Worm (Caenorhabditis elegans) whole organism, early embryonic: ENCODE data around the gene sre-43.
"Not testable (repeated sequence)": the region's sequence is repeated elsewhere in the genome, so short reads cannot be mapped to it uniquely, and the experiment has no call there.

ENCODE experiments used
- B0310.2 ChIP-seq: sonication (generic microtip); optimal IDR thresholded peaks from 2 replicates; lab custom pipeline; 2016; ENCODE audit warnings: mild to moderate bottlenecking, missing genetic modification characterization, missing compliant biosample characterization
- F13C5.2 ChIP-seq: sonication (generic microtip); optimal IDR thresholded peaks from 2 replicates; lab custom pipeline; 2017; ENCODE audit warnings: mild to moderate bottlenecking, missing genetic modification characterization, inconsistent platforms, missing compliant biosample characterization
- aly-1 ChIP-seq: sonication (generic microtip); optimal IDR thresholded peaks from 2 replicates; lab custom pipeline; 2016; ENCODE audit warnings: missing genetic modification characterization, missing compliant biosample characterization
- ama-1 ChIP-seq: fragments of 150-350 bp; optimal IDR thresholded peaks from 2 replicates; lab custom pipeline; 2014
- ceh-13 ChIP-seq: fragments of 200-800 bp; sonication (Bioruptor generic); optimal IDR thresholded peaks from 2 replicates; lab custom pipeline; 2018; ENCODE audit warnings: mild to moderate bottlenecking, missing genetic modification characterization, missing compliant biosample characterization
- ceh-36 ChIP-seq: sonication (generic microtip); optimal IDR thresholded peaks from 2 replicates; lab custom pipeline; 2016; ENCODE audit warnings: missing genetic modification characterization, inconsistent platforms, missing compliant biosample characterization
- ets-7 ChIP-seq: sonication (generic microtip); optimal IDR thresholded peaks from 2 replicates; lab custom pipeline; 2016; ENCODE audit warnings: missing genotype, missing genetic modification characterization, missing compliant biosample characterization
- flt-1 ChIP-seq: fragments of 200-800 bp; sonication (Bioruptor generic); IDR thresholded peaks from 2 replicates; pipeline ENCODE4 v1.3.6; 2022; ENCODE audit warnings: missing genetic modification characterization, missing compliant biosample characterization
- hmbx-1 ChIP-seq: sonication (generic microtip); optimal IDR thresholded peaks from 2 replicates; lab custom pipeline; 2016; ENCODE audit warnings: mild to moderate bottlenecking, missing genetic modification characterization, missing compliant biosample characterization
- hmg-4 ChIP-seq: fragments of 200-800 bp; sonication (Bioruptor generic); optimal IDR thresholded peaks from 2 replicates; lab custom pipeline; 2018; ENCODE audit warnings: mild to moderate bottlenecking, missing genetic modification characterization, missing compliant biosample characterization
- hnd-1 ChIP-seq: sonication (generic microtip); optimal IDR thresholded peaks from 2 replicates; lab custom pipeline; 2016; ENCODE audit warnings: missing genetic modification characterization, missing compliant biosample characterization
- pes-1 ChIP-seq: fragments of 200-800 bp; sonication (Bioruptor generic); IDR thresholded peaks from 2 replicates; pipeline ENCODE4 v1.3.6; 2022; ENCODE audit warnings: missing genetic modification reagents, missing genetic modification characterization, missing compliant biosample characterization
- scrt-1 ChIP-seq: fragments of 200-800 bp; sonication (Bioruptor generic); IDR thresholded peaks from 2 replicates; pipeline ENCODE4 v1.3.6; 2022; ENCODE audit warnings: missing genetic modification characterization, missing compliant biosample characterization
- sea-1 ChIP-seq: fragments of 200-800 bp; sonication (Bioruptor generic); conservative IDR thresholded peaks from 2 replicates; pipeline ENCODE4 v1.3.6; 2022; ENCODE audit warnings: missing genetic modification characterization, missing compliant biosample characterization
- tbx-11 ChIP-seq: fragments of 200-800 bp; sonication (Bioruptor generic); IDR thresholded peaks from 2 replicates; pipeline ENCODE4 v1.3.6; 2022; ENCODE audit warnings: missing genetic modification characterization, missing compliant biosample characterization
- tbx-37 ChIP-seq: fragments of 200-800 bp; sonication (Bioruptor generic); conservative IDR thresholded peaks from 2 replicates; pipeline ENCODE4 v1.3.6; 2022; ENCODE audit warnings: missing genetic modification reagents, missing genetic modification characterization, missing compliant biosample characterization
- tra-4 ChIP-seq: sonication (generic microtip); optimal IDR thresholded peaks from 2 replicates; lab custom pipeline; 2017; ENCODE audit warnings: missing genetic modification characterization, missing compliant biosample characterization

sre-43 gene

ce11 chrII:14004770-14005169 lies 35.9 kb upstream of the sre-43 start:
- TF ChIP-seq flt-1 (GFP tag; lab: Robert Waterston, UW) = no peak
- no peak for TF ChIP-seq tbx-37 (GFP tag; lab: Robert Waterston, UW)
- TF ChIP-seq F13C5.2 (tag; lab: Kevin White, UChicago) = no peak
- TF ChIP-seq sea-1 (GFP tag; lab: Robert Waterston, UW) = no peak
- TF ChIP-seq hnd-1 (tag; lab: Kevin White, UChicago) = no peak
- TF ChIP-seq ama-1 (lab: Kevin White, UChicago) = no peak
- no peak for TF ChIP-seq hmbx-1
- no peak for TF ChIP-seq B0310.2 (tag; lab: Kevin White, UChicago)
- TF ChIP-seq pes-1 (GFP tag; lab: Robert Waterston, UW) = no peak
- no peak for TF ChIP-seq ets-7 (tag; lab: Kevin White, UChicago)
- no peak for TF ChIP-seq scrt-1 (GFP tag; lab: Robert Waterston, UW)
- TF ChIP-seq aly-1 (tag; lab: Kevin White, UChicago) = no peak
- no peak for TF ChIP-seq tra-4 (tag; lab: Kevin White, UChicago)
- no peak for TF ChIP-seq hmg-4 (GFP tag; lab: Kevin White, UChicago)
- TF ChIP-seq ceh-13 (GFP tag; lab: Kevin White, UChicago) = no peak
- no peak for TF ChIP-seq ceh-36 (tag; lab: Kevin White, UChicago)
- TF ChIP-seq tbx-11 (GFP tag; lab: Robert Waterston, UW) = no peak

- TF ChIP-seq ets-7 (tag; lab: Kevin White, UChicago) = no peak
- TF ChIP-seq scrt-1 (GFP tag; lab: Robert Waterston, UW) = no peak
- no peak for TF ChIP-seq aly-1 (tag; lab: Kevin White, UChicago)
- no peak for TF ChIP-seq ceh-13 (GFP tag; lab: Kevin White, UChicago)
- TF ChIP-seq F13C5.2 (tag; lab: Kevin White, UChicago) = no peak
- no peak for TF ChIP-seq pes-1 (GFP tag; lab: Robert Waterston, UW)
- TF ChIP-seq hmbx-1 = no peak
These were observed 35.0 kb upstream of the sre-43 start for ce11 chrII:14003821-14004430.

- TF ChIP-seq B0310.2 (tag; lab: Kevin White, UChicago) (no peak), tbx-37 (GFP tag; lab: Robert Waterston, UW) (no peak), hmg-4 (GFP tag; lab: Kevin White, UChicago) (no peak), F13C5.2 (tag; lab: Kevin White, UChicago) (no peak), ceh-36 (tag; lab: Kevin White, UChicago) (no peak), flt-1 (GFP tag; lab: Robert Waterston, UW) (no peak), tbx-11 (GFP tag; lab: Robert Waterston, UW) (no peak), scrt-1 (GFP tag; lab: Robert Waterston, UW) (no peak), tra-4 (tag; lab: Kevin White, UChicago) (no peak), pes-1 (GFP tag; lab: Robert Waterston, UW) (no peak), ama-1 (lab: Kevin White, UChicago) (no peak), aly-1 (tag; lab: Kevin White, UChicago) (no peak), ets-7 (tag; lab: Kevin White, UChicago) (no peak), ceh-13 (GFP tag; lab: Kevin White, UChicago) (no peak), hnd-1 (tag; lab: Kevin White, UChicago) (no peak), hmbx-1 (no peak), sea-1 (GFP tag; lab: Robert Waterston, UW) (no peak)
These were observed 33.3 kb upstream of the sre-43 start, which contains the start of gene F01D5.5 for ce11 chrII:14002200-14002599. F01D5.5 (minus strand) TSS chrII:14002300.

ce11 chrII:14000044-14000443 lies 31.2 kb upstream of the sre-43 start, which contains the start of gene F01D5.3:
F01D5.3 (minus strand) TSS chrII:14000144.
- not testable (repeated sequence) for TF ChIP-seq tbx-37 (GFP tag; lab: Robert Waterston, UW); B0310.2 (tag; lab: Kevin White, UChicago); hnd-1 (tag; lab: Kevin White, UChicago)

ce11 chrII:13998964-13999363 lies 30.1 kb upstream of the sre-43 start, which contains the start of gene F01D5.2:
F01D5.2 (minus strand) TSS chrII:13999064.
- TF ChIP-seq tbx-37 (GFP tag; lab: Robert Waterston, UW) (no peak), hnd-1 (tag; lab: Kevin White, UChicago) (no peak), tra-4 (tag; lab: Kevin White, UChicago) (no peak), B0310.2 (tag; lab: Kevin White, UChicago) (no peak), aly-1 (tag; lab: Kevin White, UChicago) (no peak), flt-1 (GFP tag; lab: Robert Waterston, UW) (no peak)

ce11 chrII:13997989-13998388 lies 29.1 kb upstream of the sre-43 start:
- TF ChIP-seq tra-4 (tag; lab: Kevin White, UChicago) = no peak
- no peak for TF ChIP-seq tbx-37 (GFP tag; lab: Robert Waterston, UW)
- TF ChIP-seq flt-1 (GFP tag; lab: Robert Waterston, UW) = no peak
- no peak for TF ChIP-seq tbx-11 (GFP tag; lab: Robert Waterston, UW)
- no peak for TF ChIP-seq ceh-36 (tag; lab: Kevin White, UChicago)
- no peak for TF ChIP-seq ets-7 (tag; lab: Kevin White, UChicago)
- no peak for TF ChIP-seq pes-1 (GFP tag; lab: Robert Waterston, UW)
- no peak for TF ChIP-seq aly-1 (tag; lab: Kevin White, UChicago)
- no peak for TF ChIP-seq scrt-1 (GFP tag; lab: Robert Waterston, UW)

ce11 chrII:13997477-13997876 lies 28.6 kb upstream of the sre-43 start, which contains the start of gene F01D5.1:
F01D5.1 (minus strand) TSS chrII:13997581.
- no peak for TF ChIP-seq ceh-36 (tag; lab: Kevin White, UChicago)
- TF ChIP-seq tbx-37 (GFP tag; lab: Robert Waterston, UW) = no peak
- no peak for TF ChIP-seq hmbx-1
- TF ChIP-seq F13C5.2 (tag; lab: Kevin White, UChicago) = no peak
- TF ChIP-seq hnd-1 (tag; lab: Kevin White, UChicago) = no peak
